Fruit fly (Drosophila melanogaster): Measurements from ENCODE around the gene RpS20.

RpS20 gene

dm6 chr3R:20821815-20822375 lies at the start of gene RpS20, which contains the start of gene CG17271:
TSS of gene RpS20 (plus strand) at chr3R:20822181.
TSS of gene CG17271 (minus strand) at chr3R:20821848.
- TF ChIP-seq Pif1A (GFP tag; optimal IDR thresholded peaks at IDR 0.05) (no peak), CG8301 (tag; optimal IDR thresholded peaks at IDR 0.05) (peak; percentile 80), CG17806 (tag; optimal IDR thresholded peaks at IDR 0.05) (peak; percentile 74), CG15710 (tag; optimal IDR thresholded peaks at IDR 0.05) (peak; percentile 77), fd96Ca (GFP tag; IDR thresholded peaks at IDR 0.05) (peak; percentile 90), gl (tag; optimal IDR thresholded peaks at IDR 0.05) (peak; percentile 51), CG12605 (GFP tag; IDR thresholded peaks at IDR 0.05) (peak; percentile 67), Snoo (tag; optimal IDR thresholded peaks at IDR 0.05) (peak; percentile 75), CG9948 (tag; optimal IDR thresholded peaks at IDR 0.05) (peak; percentile 59), CG8159 (tag; optimal IDR thresholded peaks at IDR 0.05) (peak; percentile 74), rn (GFP tag; IDR thresholded peaks at IDR 0.05) (peak; percentile 76), CG10348 (GFP tag; IDR thresholded peaks at IDR 0.05) (no peak; the same call in 1 of the 2 replicates), CG14655 (GFP tag; optimal IDR thresholded peaks at IDR 0.05) (no peak), Pif1B (GFP tag; optimal IDR thresholded peaks at IDR 0.05) (no peak), Ets98B (GFP tag; IDR thresholded peaks at IDR 0.05) (peak; percentile 88), CG4496 (GFP tag; IDR thresholded peaks at IDR 0.05) (peak; percentile 92), EcR (GFP tag; optimal IDR thresholded peaks at IDR 0.05) (peak; percentile 32), CG34367 (tag; optimal IDR thresholded peaks at IDR 0.05) (peak; percentile 64), CG32121 (GFP tag; IDR thresholded peaks at IDR 0.05) (peak; percentile 83)

dm6 chr3R:20772543-20772942 lies 49.4 kb upstream of the RpS20 start, which contains the start of gene Takl1:
TSS of gene Takl1 (minus strand) at chr3R:20772601.
- TF ChIP-seq CG4496 (GFP tag; IDR thresholded peaks at IDR 0.05) (no peak), CG34367 (tag; optimal IDR thresholded peaks at IDR 0.05) (no peak), CG8301 (tag; optimal IDR thresholded peaks at IDR 0.05) (no peak), Ets98B (GFP tag; IDR thresholded peaks at IDR 0.05) (no peak), rn (GFP tag; IDR thresholded peaks at IDR 0.05) (no peak), Pif1B (GFP tag; optimal IDR thresholded peaks at IDR 0.05) (no peak), CG9948 (tag; optimal IDR thresholded peaks at IDR 0.05) (no peak), EcR (GFP tag; optimal IDR thresholded peaks at IDR 0.05) (no peak), CG15710 (tag; optimal IDR thresholded peaks at IDR 0.05) (no peak)

dm6 chr3R:20773174-20773573 lies 48.8 kb upstream of the RpS20 start:
- TF ChIP-seq EcR (GFP tag; optimal IDR thresholded peaks at IDR 0.05) (peak; percentile 34), CG12605 (GFP tag; IDR thresholded peaks at IDR 0.05) (0 out of 2 replicates have a peak, but pooled peaks have one; percentile 16), Pif1A (GFP tag; optimal IDR thresholded peaks at IDR 0.05) (peak; percentile 64), CG15710 (tag; optimal IDR thresholded peaks at IDR 0.05) (peak; percentile 46), CG10348 (GFP tag; IDR thresholded peaks at IDR 0.05) (no peak), CG34367 (tag; optimal IDR thresholded peaks at IDR 0.05) (no peak), CG13204 (GFP tag; optimal IDR thresholded peaks at IDR 0.05) (peak; percentile 35), Snoo (tag; optimal IDR thresholded peaks at IDR 0.05) (no peak), CG17806 (tag; optimal IDR thresholded peaks at IDR 0.05) (peak; percentile 42), CG9948 (tag; optimal IDR thresholded peaks at IDR 0.05) (peak; percentile 42), CG8159 (tag; optimal IDR thresholded peaks at IDR 0.05) (peak; percentile 54), rn (GFP tag; IDR thresholded peaks at IDR 0.05) (no peak), Ets98B (GFP tag; IDR thresholded peaks at IDR 0.05) (no peak), CG8301 (tag; optimal IDR thresholded peaks at IDR 0.05) (peak; percentile 20), D1 (tag; optimal IDR thresholded peaks at IDR 0.05) (no peak), Pif1B (GFP tag; optimal IDR thresholded peaks at IDR 0.05) (no peak), gl (tag; optimal IDR thresholded peaks at IDR 0.05) (peak; percentile 15), CG4496 (GFP tag; IDR thresholded peaks at IDR 0.05) (no peak; the same call in 2 of the 3 replicates), CG14655 (GFP tag; optimal IDR thresholded peaks at IDR 0.05) (peak; percentile 50), fd96Ca (GFP tag; IDR thresholded peaks at IDR 0.05) (peak; percentile 60; the same call in 1 of the 3 replicates), CG32121 (GFP tag; IDR thresholded peaks at IDR 0.05) (no peak)

dm6 chr3R:20774125-20774524 lies 47.9 kb upstream of the RpS20 start:
- TF ChIP-seq CG4496 (GFP tag; IDR thresholded peaks at IDR 0.05) (peak; percentile 59; the same call in 1 of the 3 replicates), CG15710 (tag; optimal IDR thresholded peaks at IDR 0.05) (no peak), CG8159 (tag; optimal IDR thresholded peaks at IDR 0.05) (no peak), CG13204 (GFP tag; optimal IDR thresholded peaks at IDR 0.05) (peak; percentile 67)

dm6 chr3R:20778285-20778926 lies 43.6 kb upstream of the RpS20 start:
- 0 out of 2 replicates have a peak, but pooled peaks have one; percentile 18 for TF ChIP-seq CG10348 (GFP tag; IDR thresholded peaks at IDR 0.05)
- peak; percentile 89 for TF ChIP-seq CG15710 (tag; optimal IDR thresholded peaks at IDR 0.05)
- peak; percentile 14 for TF ChIP-seq D1 (tag; optimal IDR thresholded peaks at IDR 0.05)
- TF ChIP-seq Snoo (tag; optimal IDR thresholded peaks at IDR 0.05): peak; percentile 89
- TF ChIP-seq Pif1B (GFP tag; optimal IDR thresholded peaks at IDR 0.05): peak; percentile 97
- peak; percentile 98 for TF ChIP-seq CG12605 (GFP tag; IDR thresholded peaks at IDR 0.05)
- peak; percentile 100 for TF ChIP-seq Ets98B (GFP tag; IDR thresholded peaks at IDR 0.05)
- peak; percentile 99 for TF ChIP-seq gl (tag; optimal IDR thresholded peaks at IDR 0.05)
- peak; percentile 95 for TF ChIP-seq CG13204 (GFP tag; optimal IDR thresholded peaks at IDR 0.05)
- TF ChIP-seq CG8159 (tag; optimal IDR thresholded peaks at IDR 0.05): peak; percentile 86
- TF ChIP-seq CG32121 (GFP tag; IDR thresholded peaks at IDR 0.05): peak; percentile 100
- peak; percentile 82 for TF ChIP-seq CG17806 (tag; optimal IDR thresholded peaks at IDR 0.05)
- peak; percentile 100 for TF ChIP-seq fd96Ca (GFP tag; IDR thresholded peaks at IDR 0.05)
- peak; percentile 89 for TF ChIP-seq CG8301 (tag; optimal IDR thresholded peaks at IDR 0.05)
- TF ChIP-seq EcR (GFP tag; optimal IDR thresholded peaks at IDR 0.05): peak; percentile 69
- peak; percentile 93 for TF ChIP-seq CG14655 (GFP tag; optimal IDR thresholded peaks at IDR 0.05)
- TF ChIP-seq CG4496 (GFP tag; IDR thresholded peaks at IDR 0.05): peak; percentile 99
- TF ChIP-seq Pif1A (GFP tag; optimal IDR thresholded peaks at IDR 0.05): peak; percentile 90
- peak; percentile 73 for TF ChIP-seq CG9948 (tag; optimal IDR thresholded peaks at IDR 0.05)
- peak; percentile 65; the same call in 1 of the 2 replicates for TF ChIP-seq rn (GFP tag; IDR thresholded peaks at IDR 0.05)
- peak; percentile 89 for TF ChIP-seq CG34367 (tag; optimal IDR thresholded peaks at IDR 0.05)

All from whole organism, pupa.